Fruit fly (Drosophila melanogaster) whole organism, prepupa: ENCODE measurements around the gene CG1231.
A peak's percentile ranks its signal among the peaks of the same experiment; 100 is the strongest.

Source experiments
- Blimp-1 ChIP-seq: fragments of 200-800 bp; sonication (Bioruptor generic); optimal IDR thresholded peaks from 3 replicates; lab custom pipeline; 2017; ENCODE audit warnings: missing biosample characterization, missing genetic modification characterization, mild to moderate bottlenecking, moderate library complexity, missing genetic modification reagents
- CG10669 ChIP-seq: fragments of 200-800 bp; sonication (Bioruptor generic); optimal IDR thresholded peaks from 3 replicates; lab custom pipeline; 2018; ENCODE audit warnings: missing biosample characterization, mild to moderate bottlenecking, missing genetic modification characterization, moderate library complexity
- CG11294 ChIP-seq: fragments of 200-800 bp; sonication (Bioruptor generic); IDR thresholded peaks from 2 replicates; pipeline ENCODE4 v1.3.6; 2022; ENCODE audit warnings: missing biosample characterization, missing genetic modification characterization
- CG11762 ChIP-seq: fragments of 200-800 bp; sonication (Bioruptor generic); optimal IDR thresholded peaks from 3 replicates; lab custom pipeline; 2016; ENCODE audit warnings: missing biosample characterization, missing genetic modification characterization; ENCODE audit not compliant: insufficient read depth
- CG15336 ChIP-seq: fragments of 200-800 bp; sonication (Bioruptor generic); IDR thresholded peaks from 2 replicates; pipeline ENCODE4 v1.3.6; 2022; ENCODE audit warnings: missing biosample characterization, missing genetic modification characterization
- CG1621 ChIP-seq: fragments of 200-800 bp; sonication (Bioruptor generic); optimal IDR thresholded peaks from 3 replicates; lab custom pipeline; 2018; ENCODE audit warnings: missing biosample characterization, mild to moderate bottlenecking, missing genetic modification characterization
- CG3032 ChIP-seq: fragments of 200-800 bp; optimal IDR thresholded peaks from 2 replicates; lab custom pipeline; 2019; ENCODE audit warnings: missing biosample characterization, mild to moderate bottlenecking, missing genetic modification characterization, moderate library complexity
- CG31627 ChIP-seq: fragments of 200-800 bp; sonication (Bioruptor generic); optimal IDR thresholded peaks from 3 replicates; lab custom pipeline; 2016; ENCODE audit warnings: missing biosample characterization, missing genetic modification characterization
- CG32006 ChIP-seq: fragments of 200-800 bp; sonication (Bioruptor generic); optimal IDR thresholded peaks from 3 replicates; lab custom pipeline; 2017; ENCODE audit warnings: missing biosample characterization, mild to moderate bottlenecking, missing genetic modification characterization
- CG34406 ChIP-seq: fragments of 200-800 bp; sonication (Bioruptor generic); optimal IDR thresholded peaks from 3 replicates; lab custom pipeline; 2016; ENCODE audit warnings: missing biosample characterization, missing genetic modification characterization
- CG3919 ChIP-seq: fragments of 200-800 bp; sonication (Bioruptor generic); optimal IDR thresholded peaks from 3 replicates; lab custom pipeline; 2016; ENCODE audit warnings: missing biosample characterization, missing genetic modification characterization
- CG6276 ChIP-seq: fragments of 200-800 bp; sonication (Bioruptor generic); optimal IDR thresholded peaks from 2 replicates; lab custom pipeline; 2017; ENCODE audit warnings: missing biosample characterization, mild to moderate bottlenecking, missing genetic modification characterization
- CG6792 ChIP-seq: fragments of 200-800 bp; sonication (Bioruptor generic); optimal IDR thresholded peaks from 3 replicates; lab custom pipeline; 2016; ENCODE audit warnings: missing biosample characterization, missing genetic modification characterization
- CG6808 ChIP-seq: fragments of 200-800 bp; sonication (Bioruptor generic); optimal IDR thresholded peaks from 3 replicates; lab custom pipeline; 2017; ENCODE audit warnings: missing biosample characterization, missing genetic modification characterization, mild to moderate bottlenecking, moderate library complexity, missing genetic modification reagents
- CG6854 ChIP-seq: fragments of 200-800 bp; sonication (Bioruptor generic); optimal IDR thresholded peaks from 2 replicates; lab custom pipeline; 2017; ENCODE audit warnings: missing biosample characterization, mild to moderate bottlenecking, missing genetic modification characterization
- CG8119 ChIP-seq: fragments of 200-800 bp; sonication (Bioruptor generic); IDR thresholded peaks from 3 replicates; pipeline ENCODE4 v1.3.6; 2022; ENCODE audit warnings: missing biosample characterization, missing genetic modification characterization
- CG8319 ChIP-seq: fragments of 200-800 bp; sonication (Bioruptor generic); optimal IDR thresholded peaks from 3 replicates; lab custom pipeline; 2016; ENCODE audit warnings: missing biosample characterization, missing genetic modification characterization
- CG8632 ChIP-seq: fragments of 200-800 bp; sonication (Bioruptor generic); optimal IDR thresholded peaks from 3 replicates; lab custom pipeline; 2016; ENCODE audit warnings: missing biosample characterization, missing genetic modification characterization
- CG9139 ChIP-seq: fragments of 200-800 bp; sonication (Bioruptor generic); optimal IDR thresholded peaks from 3 replicates; lab custom pipeline; 2017; ENCODE audit warnings: missing biosample characterization, mild to moderate bottlenecking, missing genetic modification characterization
- Eip75B ChIP-seq: fragments of 200-800 bp; sonication (Bioruptor generic); optimal IDR thresholded peaks from 3 replicates; lab custom pipeline; 2016; ENCODE audit warnings: missing biosample characterization, missing genetic modification characterization
- Eip78C ChIP-seq: fragments of 200-800 bp; sonication (Bioruptor generic); peaks from one replicate; lab custom pipeline; 2016; ENCODE audit warnings: missing biosample characterization, missing genetic modification characterization
- Ets21C ChIP-seq: fragments of 200-800 bp; sonication (Bioruptor generic); optimal IDR thresholded peaks from 3 replicates; lab custom pipeline; 2016; ENCODE audit warnings: missing biosample characterization, missing genetic modification characterization
- Ets96B ChIP-seq: fragments of 200-800 bp; optimal IDR thresholded peaks from 2 replicates; lab custom pipeline; 2019; ENCODE audit warnings: missing biosample characterization, mild to moderate bottlenecking, missing genetic modification characterization, moderate library complexity
- Hr38 ChIP-seq: sonication (Bioruptor generic); optimal IDR thresholded peaks from 2 replicates; lab custom pipeline; 2016; ENCODE audit warnings: missing biosample characterization, missing genetic modification characterization
- Lpt ChIP-seq: fragments of 200-800 bp; sonication (Bioruptor generic); optimal IDR thresholded peaks from 3 replicates; lab custom pipeline; 2016; ENCODE audit warnings: missing biosample characterization, missing genetic modification characterization
- Met ChIP-seq: fragments of 200-800 bp; sonication (Bioruptor generic); optimal IDR thresholded peaks from 3 replicates; lab custom pipeline; 2016; ENCODE audit warnings: missing biosample characterization, missing genetic modification characterization
- OdsH ChIP-seq: fragments of 200-800 bp; sonication (Bioruptor generic); optimal IDR thresholded peaks from 3 replicates; lab custom pipeline; 2016; ENCODE audit warnings: missing biosample characterization, missing genetic modification characterization
- Smox ChIP-seq: fragments of 200-800 bp; sonication (Bioruptor generic); optimal IDR thresholded peaks from 3 replicates; lab custom pipeline; 2016; ENCODE audit warnings: missing biosample characterization, missing genetic modification characterization
- Sox102F ChIP-seq: fragments of 200-800 bp; sonication (Bioruptor generic); optimal IDR thresholded peaks from 2 replicates; lab custom pipeline; 2016; ENCODE audit warnings: missing biosample characterization, mild to moderate bottlenecking, missing genetic modification characterization
- Sox14 ChIP-seq: fragments of 200-800 bp; sonication (Bioruptor generic); optimal IDR thresholded peaks from 3 replicates; lab custom pipeline; 2016; ENCODE audit warnings: missing biosample characterization, missing genetic modification characterization
- achi ChIP-seq: fragments of 200-800 bp; sonication (Bioruptor generic); optimal IDR thresholded peaks from 3 replicates; lab custom pipeline; 2016; ENCODE audit warnings: missing biosample characterization, missing genetic modification characterization
- acj6 ChIP-seq: fragments of 200-800 bp; sonication (Bioruptor generic); optimal IDR thresholded peaks from 3 replicates; lab custom pipeline; 2016; ENCODE audit warnings: missing biosample characterization, missing genetic modification characterization
- cyc ChIP-seq: fragments of 200-800 bp; sonication (Bioruptor generic); optimal IDR thresholded peaks from 3 replicates; lab custom pipeline; 2016; ENCODE audit warnings: missing biosample characterization, missing genetic modification characterization
- dac ChIP-seq: fragments of 200-800 bp; sonication (Bioruptor generic); optimal IDR thresholded peaks from 2 replicates; lab custom pipeline; 2017; ENCODE audit warnings: missing biosample characterization, mild to moderate bottlenecking, missing genetic modification characterization
- dsx ChIP-seq: fragments of 200-800 bp; optimal IDR thresholded peaks from 3 replicates; lab custom pipeline; 2019; ENCODE audit warnings: missing biosample characterization, mild to moderate bottlenecking, missing genetic modification characterization, moderate library complexity; ENCODE audit not compliant: poor library complexity, severe bottlenecking
- eg ChIP-seq: fragments of 200-800 bp; sonication (Bioruptor generic); IDR thresholded peaks from 3 replicates; pipeline ENCODE4 v1.3.6; 2022; ENCODE audit warnings: missing biosample characterization, missing genetic modification characterization
- esn ChIP-seq: fragments of 200-800 bp; sonication (Bioruptor generic); optimal IDR thresholded peaks from 2 replicates; lab custom pipeline; 2016; ENCODE audit warnings: missing biosample characterization, mild to moderate bottlenecking, missing genetic modification characterization, moderate library complexity
- fd59A ChIP-seq: fragments of 200-800 bp; sonication (Bioruptor generic); optimal IDR thresholded peaks from 2 replicates; lab custom pipeline; 2017; ENCODE audit warnings: missing biosample characterization, mild to moderate bottlenecking, missing genetic modification characterization, missing genetic modification reagents
- fd85E ChIP-seq: fragments of 200-800 bp; sonication (Bioruptor generic); optimal IDR thresholded peaks from 3 replicates; lab custom pipeline; 2016; ENCODE audit warnings: missing biosample characterization, missing genetic modification characterization
- lz ChIP-seq: fragments of 200-800 bp; sonication (Bioruptor generic); optimal IDR thresholded peaks from 3 replicates; lab custom pipeline; 2016; ENCODE audit warnings: missing biosample characterization, missing genetic modification characterization
- pdm3 ChIP-seq: fragments of 200-800 bp; sonication (Bioruptor generic); optimal IDR thresholded peaks from 3 replicates; lab custom pipeline; 2016; ENCODE audit warnings: missing biosample characterization, missing genetic modification characterization
- salr ChIP-seq, 2 experiments: fragments of 200-800 bp; sonication (Bioruptor generic); optimal IDR thresholded peaks; 3 replicates each; lab custom pipeline; 2016 to 2018; ENCODE audit warnings: missing biosample characterization in 2 of 2, missing genetic modification characterization in 2 of 2, mild to moderate bottlenecking in 1 of 2
- spab ChIP-seq: fragments of 200-800 bp; sonication (Bioruptor generic); optimal IDR thresholded peaks from 2 replicates; lab custom pipeline; 2017; ENCODE audit warnings: missing biosample characterization, mild to moderate bottlenecking, missing genetic modification characterization, missing genetic modification reagents
- ss ChIP-seq, 2 experiments: fragments of 200-800 bp; sonication (Bioruptor generic); optimal IDR thresholded peaks; 2 replicates in 1 of 2; 3 replicates in 1 of 2; lab custom pipeline; 2017 to 2018; ENCODE audit warnings: mild to moderate bottlenecking in 2 of 2, missing biosample characterization in 2 of 2, missing genetic modification characterization in 2 of 2, moderate library complexity in 1 of 2
- svp ChIP-seq: fragments of 200-800 bp; sonication (Bioruptor generic); peaks from one replicate; lab custom pipeline; 2016; ENCODE audit warnings: missing biosample characterization, missing genetic modification characterization
- topi ChIP-seq: fragments of 200-800 bp; sonication (Bioruptor generic); optimal IDR thresholded peaks from 3 replicates; lab custom pipeline; 2016; ENCODE audit warnings: missing biosample characterization, missing genetic modification characterization
- vri ChIP-seq: fragments of 200-800 bp; sonication (Bioruptor generic); optimal IDR thresholded peaks from 3 replicates; lab custom pipeline; 2016; ENCODE audit warnings: missing biosample characterization, mild to moderate bottlenecking, missing genetic modification characterization

CG1231 gene

DNA sequence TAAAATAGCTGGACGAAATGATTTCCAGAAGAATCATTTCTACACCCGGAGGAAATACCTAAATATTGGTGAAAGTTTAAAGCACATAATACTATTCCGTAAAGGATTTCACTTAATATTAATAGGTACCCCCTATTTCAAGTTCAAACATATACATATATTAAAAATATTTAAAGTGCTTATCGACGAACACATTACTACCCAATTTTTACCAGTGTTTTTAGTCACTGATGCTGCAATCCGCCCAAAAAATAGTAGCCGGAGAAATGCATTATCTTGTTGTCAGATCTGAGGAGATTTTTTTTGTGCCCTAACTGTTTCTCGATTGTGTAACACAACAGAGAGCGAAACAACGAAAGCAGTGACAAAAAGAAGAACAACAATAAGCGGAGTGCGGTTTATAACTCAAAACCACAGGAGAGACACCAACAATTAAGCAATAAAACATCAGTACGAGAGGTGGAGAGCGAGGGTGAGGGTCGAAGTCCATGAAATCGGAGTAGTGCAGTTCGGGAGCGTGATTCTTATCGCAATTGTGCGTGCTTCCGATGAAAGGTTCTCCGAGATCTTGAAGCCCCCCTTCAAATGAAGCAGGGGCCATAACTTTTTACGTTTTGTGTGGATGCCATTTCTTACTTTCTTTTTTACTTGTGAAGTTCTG is 24.8 kb downstream of the CG1231 start:
- TF ChIP-seq CG15336 (no peak), vri (GFP tag; lab: Kevin White, UChicago) (peak; percentile 36), svp (GFP tag; lab: Kevin White, UChicago) (peak; percentile 67), spab (no peak), CG9139 (GFP tag; lab: Kevin White, UChicago) (peak; percentile 39), acj6 (peak; percentile 1), CG34406 (GFP tag; lab: Kevin White, UChicago) (peak; percentile 10), Eip78C (peak; percentile 61), CG6854 (GFP tag; lab: Kevin White, UChicago) (peak; percentile 39), achi (no peak), Smox (peak; percentile 35), cyc (GFP tag; lab: Kevin White, UChicago) (peak; percentile 19), Met (peak; percentile 23), CG6792 (GFP tag; lab: Kevin White, UChicago) (no peak), ss (GFP tag; optimal IDR thresholded peaks at IDR 0.05; lab: Kevin White, UChicago) (peak; percentile 10 to 46), CG6808 (GFP tag; lab: Kevin White, UChicago) (peak; percentile 33), fd85E (GFP tag; lab: Kevin White, UChicago) (no peak), topi (GFP tag; lab: Kevin White, UChicago) (peak; percentile 34), pdm3 (GFP tag; lab: Kevin White, UChicago) (peak; percentile 14), esn (GFP tag; lab: Kevin White, UChicago) (peak; percentile 36)

DNA sequence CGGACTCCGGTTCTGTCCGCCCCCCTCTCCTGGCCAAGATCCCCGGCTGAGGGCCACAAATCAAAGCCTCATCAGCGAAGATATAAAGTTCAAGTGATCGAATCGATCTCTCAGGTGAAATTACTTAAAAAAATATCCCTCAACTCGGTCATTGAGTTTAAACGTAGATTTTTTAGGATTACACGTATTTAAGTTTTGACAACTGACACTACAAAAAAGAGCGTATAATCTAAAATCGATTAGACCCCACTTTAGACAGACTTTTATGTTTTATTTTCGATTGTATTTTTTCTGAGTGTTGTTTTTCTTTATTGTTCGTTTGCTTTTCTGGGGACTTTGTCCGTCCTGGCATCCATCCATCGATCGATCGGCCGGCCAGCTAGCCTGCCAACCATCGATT is 28.9 kb downstream of the CG1231 start:
- TF ChIP-seq CG32006 (no peak), Sox14 (GFP tag; lab: Kevin White, UChicago) (peak; percentile 18), svp (GFP tag; lab: Kevin White, UChicago) (peak; percentile 50), CG6792 (GFP tag; lab: Kevin White, UChicago) (peak; percentile 20), CG3032 (tag; lab: Kevin White, UChicago) (peak; percentile 55), pdm3 (GFP tag; lab: Kevin White, UChicago) (peak; percentile 16), achi (peak; percentile 15), Hr38 (no peak), CG8119 (GFP tag; lab: Robert Waterston, UW) (no peak), Blimp-1 (GFP tag; lab: Kevin White, UChicago) (no peak), Ets21C (GFP tag; lab: Kevin White, UChicago) (no peak), CG9139 (GFP tag; lab: Kevin White, UChicago) (no peak), Smox (peak; percentile 5), CG8319 (GFP tag; lab: Kevin White, UChicago) (no peak), Sox102F (GFP tag; lab: Kevin White, UChicago) (peak; percentile 16), CG15336 (no peak), Ets96B (tag; lab: Kevin White, UChicago) (peak; percentile 47), salr (GFP tag; optimal IDR thresholded peaks at IDR 0.05; lab: Kevin White, UChicago) (no peak), CG11762 (GFP tag; lab: Kevin White, UChicago) (no peak), lz (GFP tag; lab: Kevin White, UChicago) (peak; percentile 6), CG6276 (GFP tag; lab: Kevin White, UChicago) (no peak), CG1621 (tag; lab: Kevin White, UChicago) (peak; percentile 31), OdsH (GFP tag; lab: Kevin White, UChicago) (peak; percentile 19), dsx (GFP tag; lab: Kevin White, UChicago) (peak; percentile 43), CG10669 (peak; percentile 48), CG6808 (GFP tag; lab: Kevin White, UChicago) (peak; percentile 59), vri (GFP tag; lab: Kevin White, UChicago) (no peak), Lpt (GFP tag; lab: Kevin White, UChicago) (no peak), Eip75B (GFP tag; lab: Kevin White, UChicago) (peak; percentile 22), Met (peak; percentile 36), spab (peak; percentile 46), CG6854 (GFP tag; lab: Kevin White, UChicago) (no peak), CG31627 (GFP tag; lab: Kevin White, UChicago) (peak; percentile 13), fd59A (peak; percentile 37), eg (no peak), topi (GFP tag; lab: Kevin White, UChicago) (peak; percentile 39), Eip78C (peak; percentile 67), CG11294 (GFP tag; lab: Robert Waterston, UW) (no peak), dac (GFP tag; lab: Kevin White, UChicago) (no peak), CG3919 (GFP tag; lab: Kevin White, UChicago) (peak; percentile 50), CG8632 (GFP tag; lab: Kevin White, UChicago) (peak; percentile 22), acj6 (peak; percentile 9)
